Worm (Caenorhabditis elegans) whole organism, L4/young adult: ENCODE results near the gene frm-2.

Experiments used
- W03F9.2 ChIP-seq: fragments of 150-350 bp; optimal IDR thresholded peaks from 2 replicates; lab custom pipeline; 2014; ENCODE audit warnings: missing biosample characterization, missing genetic modification characterization
- dao-5 ChIP-seq: sonication (generic microtip); optimal IDR thresholded peaks from 2 replicates; lab custom pipeline; 2016; ENCODE audit warnings: missing genotype, missing genetic modification characterization, moderate library complexity, missing compliant biosample characterization
- him-1 ChIP-seq: sonication (generic microtip); optimal IDR thresholded peaks from 2 replicates; lab custom pipeline; 2016; ENCODE audit warnings: missing genotype, missing genetic modification reagents, missing genetic modification characterization, missing compliant biosample characterization

ce11 chrIII:5965368-5965767 is 16.6 kb downstream of the frm-2 start:
- TF ChIP-seq dao-5 (tag; lab: Kevin White, UChicago): no peak
- no peak for TF ChIP-seq him-1 (tag; lab: Kevin White, UChicago)
- TF ChIP-seq W03F9.2: no peak
